Worm (Caenorhabditis elegans) whole organism, early embryonic: ENCODE results near the gene C35B1.4.

Source experiments
- ama-1 ChIP-seq: fragments of 150-350 bp; optimal IDR thresholded peaks from 2 replicates; lab custom pipeline; 2014
- ceh-13 ChIP-seq: fragments of 200-800 bp; sonication (Bioruptor generic); optimal IDR thresholded peaks from 2 replicates; lab custom pipeline; 2018; ENCODE audit warnings: mild to moderate bottlenecking, missing genetic modification characterization, missing compliant biosample characterization
- ceh-36 ChIP-seq: sonication (generic microtip); optimal IDR thresholded peaks from 2 replicates; lab custom pipeline; 2016; ENCODE audit warnings: missing genetic modification characterization, inconsistent platforms, missing compliant biosample characterization
- ets-7 ChIP-seq: sonication (generic microtip); optimal IDR thresholded peaks from 2 replicates; lab custom pipeline; 2016; ENCODE audit warnings: missing genotype, missing genetic modification characterization, missing compliant biosample characterization
- flt-1 ChIP-seq: fragments of 200-800 bp; sonication (Bioruptor generic); IDR thresholded peaks from 2 replicates; pipeline ENCODE4 v1.3.6; 2022; ENCODE audit warnings: missing genetic modification characterization, missing compliant biosample characterization
- hmbx-1 ChIP-seq: sonication (generic microtip); optimal IDR thresholded peaks from 2 replicates; lab custom pipeline; 2016; ENCODE audit warnings: mild to moderate bottlenecking, missing genetic modification characterization, missing compliant biosample characterization
- hnd-1 ChIP-seq: sonication (generic microtip); optimal IDR thresholded peaks from 2 replicates; lab custom pipeline; 2016; ENCODE audit warnings: missing genetic modification characterization, missing compliant biosample characterization
- scrt-1 ChIP-seq: fragments of 200-800 bp; sonication (Bioruptor generic); IDR thresholded peaks from 2 replicates; pipeline ENCODE4 v1.3.6; 2022; ENCODE audit warnings: missing genetic modification characterization, missing compliant biosample characterization
- tbx-11 ChIP-seq: fragments of 200-800 bp; sonication (Bioruptor generic); IDR thresholded peaks from 2 replicates; pipeline ENCODE4 v1.3.6; 2022; ENCODE audit warnings: missing genetic modification characterization, missing compliant biosample characterization

ce11 chrIV:4068480-4068879 lies 11.1 kb upstream of the C35B1.4 start, which contains the start of gene fbxb-55:
- TF ChIP-seq hnd-1 (tag; lab: Kevin White, UChicago), result no peak
- TF ChIP-seq scrt-1 (GFP tag; lab: Robert Waterston, UW), result no peak
- no peak for TF ChIP-seq ceh-36 (tag; lab: Kevin White, UChicago)
- no peak for TF ChIP-seq ama-1 (lab: Kevin White, UChicago)
- no peak for TF ChIP-seq flt-1 (GFP tag; lab: Robert Waterston, UW)
- TF ChIP-seq tbx-11 (GFP tag; lab: Robert Waterston, UW), result no peak
- TF ChIP-seq hmbx-1 (tag; lab: Kevin White, UChicago), result no peak
- TF ChIP-seq ets-7 (tag; lab: Kevin White, UChicago), result no peak
- TF ChIP-seq ceh-13 (GFP tag; lab: Kevin White, UChicago), result no peak
